Fruit fly (Drosophila melanogaster): ENCODE measurements around the gene Rcc1.

- TF ChIP-seq Lhr (GFP tag; optimal IDR thresholded peaks at IDR 0.05) (no peak), CG16779 (GFP tag; IDR thresholded peaks at IDR 0.05) (no peak), Jarid2 (GFP tag; optimal IDR thresholded peaks at IDR 0.05) (no peak), esg (GFP tag; conservative IDR thresholded peaks at IDR 0.05) (no peak), CG18262 (tag; optimal IDR thresholded peaks at IDR 0.05) (no peak), Dek (tag; optimal IDR thresholded peaks at IDR 0.05) (no peak), crol (GFP tag; IDR thresholded peaks at IDR 0.05) (no peak), dmrt99B (tag; optimal IDR thresholded peaks at IDR 0.05) (no peak), lbe (GFP tag; optimal IDR thresholded peaks at IDR 0.05) (no peak), Doc2 (GFP tag; IDR thresholded peaks at IDR 0.05) (no peak), Mad (GFP tag; optimal IDR thresholded peaks at IDR 0.05) (no peak), CG8924 (tag; optimal IDR thresholded peaks at IDR 0.05) (no peak)
These were observed 11.8 kb downstream of the Rcc1 start for dm6 chr3L:5920778-5921177.

Measured in whole organism, embryonic.